Worm (Caenorhabditis elegans) whole organism, late embryonic: ENCODE measurements around the gene srsx-35.

Source experiments
- C08G9.2 ChIP-seq: sonication (generic microtip); optimal IDR thresholded peaks from 2 replicates; lab custom pipeline; 2016; ENCODE audit warnings: mild to moderate bottlenecking, missing genetic modification characterization, moderate library complexity, missing compliant biosample characterization
- F13H6.1 ChIP-seq: sonication (generic microtip); optimal IDR thresholded peaks from 2 replicates; lab custom pipeline; 2016; ENCODE audit warnings: missing genetic modification characterization, missing compliant biosample characterization
- K02D7.2 ChIP-seq: sonication (generic microtip); optimal IDR thresholded peaks from 2 replicates; lab custom pipeline; 2017; ENCODE audit warnings: mild to moderate bottlenecking, missing genetic modification characterization, missing compliant biosample characterization
- K09A11.1 ChIP-seq: sonication (generic microtip); optimal IDR thresholded peaks from 2 replicates; lab custom pipeline; 2017; ENCODE audit warnings: antibody characterized with exemption, mild to moderate bottlenecking, missing genetic modification characterization, missing compliant biosample characterization; ENCODE audit not compliant: insufficient read depth
- Y22D7AL.16 ChIP-seq: sonication (generic microtip); optimal IDR thresholded peaks from 2 replicates; lab custom pipeline; 2016; ENCODE audit warnings: missing genetic modification characterization, missing compliant biosample characterization
- ama-1 ChIP-seq: fragments of 150-350 bp; optimal IDR thresholded peaks from 2 replicates; lab custom pipeline; 2014
- ceh-14 ChIP-seq: sonication (generic microtip); optimal IDR thresholded peaks from 2 replicates; lab custom pipeline; 2016; ENCODE audit warnings: missing genotype, missing genetic modification characterization, missing compliant biosample characterization
- ceh-18 ChIP-seq: sonication (generic microtip); optimal IDR thresholded peaks from 2 replicates; lab custom pipeline; 2016; ENCODE audit warnings: missing genetic modification characterization, missing compliant biosample characterization
- ceh-19 ChIP-seq: fragments of 200-800 bp; sonication (Bioruptor generic); optimal IDR thresholded peaks from 2 replicates; lab custom pipeline; 2018; ENCODE audit warnings: mild to moderate bottlenecking, missing genetic modification characterization, missing compliant biosample characterization
- ceh-31 ChIP-seq: sonication (generic microtip); optimal IDR thresholded peaks from 2 replicates; lab custom pipeline; 2016; ENCODE audit warnings: missing genetic modification characterization, missing compliant biosample characterization
- ceh-45 ChIP-seq: fragments of 200-800 bp; sonication (Bioruptor generic); IDR thresholded peaks from 2 replicates; pipeline ENCODE4 v1.3.6; 2022; ENCODE audit warnings: missing genetic modification reagents, missing genetic modification characterization, missing compliant biosample characterization
- che-1 ChIP-seq: sonication (generic microtip); optimal IDR thresholded peaks from 2 replicates; lab custom pipeline; 2016; ENCODE audit warnings: mild to moderate bottlenecking, missing genetic modification characterization, missing compliant biosample characterization
- dve-1 ChIP-seq: sonication (generic microtip); optimal IDR thresholded peaks from 2 replicates; lab custom pipeline; 2017; ENCODE audit warnings: antibody characterized with exemption, mild to moderate bottlenecking, missing genetic modification characterization, missing compliant biosample characterization
- elt-2 ChIP-seq: sonication (generic microtip); optimal IDR thresholded peaks from 2 replicates; lab custom pipeline; 2016; ENCODE audit warnings: missing genetic modification reagents, missing genetic modification characterization, missing compliant biosample characterization
- elt-4 ChIP-seq: sonication (generic microtip); optimal IDR thresholded peaks from 2 replicates; lab custom pipeline; 2016; ENCODE audit warnings: missing genetic modification characterization, missing compliant biosample characterization
- eyg-1 ChIP-seq: sonication (generic microtip); optimal IDR thresholded peaks from 2 replicates; lab custom pipeline; 2016; ENCODE audit warnings: missing genotype, missing genetic modification characterization, missing compliant biosample characterization
- fax-1 ChIP-seq: sonication (generic microtip); optimal IDR thresholded peaks from 2 replicates; lab custom pipeline; 2016; ENCODE audit warnings: missing genotype, missing genetic modification characterization, missing compliant biosample characterization
- fkh-10 ChIP-seq: fragments of 150-350 bp; optimal IDR thresholded peaks from 2 replicates; lab custom pipeline; 2014; ENCODE audit warnings: missing biosample characterization, missing genetic modification reagents, missing genetic modification characterization
- gmeb-2 ChIP-seq: sonication (generic microtip); optimal IDR thresholded peaks from 2 replicates; lab custom pipeline; 2016; ENCODE audit warnings: missing genetic modification characterization, inconsistent platforms, missing compliant biosample characterization
- hlh-13 ChIP-seq: fragments of 200-800 bp; sonication (Bioruptor generic); optimal IDR thresholded peaks from 2 replicates; lab custom pipeline; 2018; ENCODE audit warnings: mild to moderate bottlenecking, missing genetic modification characterization, missing compliant biosample characterization
- hlh-30 ChIP-seq: sonication (generic microtip); optimal IDR thresholded peaks from 2 replicates; lab custom pipeline; 2017; ENCODE audit warnings: antibody characterized with exemption, missing genetic modification characterization, missing compliant biosample characterization; ENCODE audit not compliant: insufficient read depth
- hlh-6 ChIP-seq: sonication (generic microtip); optimal IDR thresholded peaks from 2 replicates; lab custom pipeline; 2016; ENCODE audit warnings: missing genotype, missing genetic modification characterization, missing compliant biosample characterization
- lim-6 ChIP-seq: sonication (generic microtip); optimal IDR thresholded peaks from 2 replicates; lab custom pipeline; 2016; ENCODE audit warnings: missing genetic modification characterization, missing compliant biosample characterization
- lin-11 ChIP-seq: fragments of 200-800 bp; sonication (Bioruptor generic); optimal IDR thresholded peaks from 2 replicates; lab custom pipeline; 2018; ENCODE audit warnings: mild to moderate bottlenecking, missing genetic modification characterization, missing compliant biosample characterization
- nfya-1 ChIP-seq: sonication (generic microtip); optimal IDR thresholded peaks from 2 replicates; lab custom pipeline; 2017; ENCODE audit warnings: missing genetic modification characterization, mild to moderate bottlenecking, missing compliant biosample characterization, antibody characterized with exemption, moderate library complexity
- pat-9 ChIP-seq: fragments of 200-800 bp; sonication (Bioruptor generic); optimal IDR thresholded peaks from 2 replicates; lab custom pipeline; 2018; ENCODE audit warnings: mild to moderate bottlenecking, missing genetic modification characterization, moderate library complexity, missing compliant biosample characterization
- pax-1 ChIP-seq: fragments of 150-350 bp; optimal IDR thresholded peaks from 2 replicates; lab custom pipeline; 2014; ENCODE audit warnings: missing biosample characterization, missing genetic modification characterization
- pha-2 ChIP-seq: sonication (generic microtip); optimal IDR thresholded peaks from 2 replicates; lab custom pipeline; 2017; ENCODE audit warnings: mild to moderate bottlenecking, missing genetic modification characterization, missing compliant biosample characterization
- pqm-1 ChIP-seq: sonication (generic microtip); optimal IDR thresholded peaks from 2 replicates; lab custom pipeline; 2016; ENCODE audit warnings: missing genetic modification characterization, missing compliant biosample characterization
- pros-1 ChIP-seq: fragments of 150-350 bp; optimal IDR thresholded peaks from 2 replicates; lab custom pipeline; 2014; ENCODE audit warnings: missing biosample characterization, missing genetic modification reagents, missing genetic modification characterization
- rnt-1 ChIP-seq: sonication (generic microtip); optimal IDR thresholded peaks from 2 replicates; lab custom pipeline; 2016; ENCODE audit warnings: missing genetic modification characterization, missing compliant biosample characterization
- sdc-2 ChIP-seq: sonication (generic microtip); optimal IDR thresholded peaks from 2 replicates; lab custom pipeline; 2016; ENCODE audit warnings: missing genotype, missing genetic modification characterization, missing compliant biosample characterization
- sox-2 ChIP-seq: fragments of 200-800 bp; sonication (Bioruptor generic); IDR thresholded peaks from 2 replicates; pipeline ENCODE4 v1.3.6; 2022; ENCODE audit warnings: missing genetic modification reagents, missing genetic modification characterization, missing compliant biosample characterization
- tbx-2 ChIP-seq: sonication (generic microtip); optimal IDR thresholded peaks from 2 replicates; lab custom pipeline; 2016; ENCODE audit warnings: missing genetic modification characterization, missing compliant biosample characterization
- unc-42 ChIP-seq: sonication (generic microtip); optimal IDR thresholded peaks from 2 replicates; lab custom pipeline; 2016; ENCODE audit warnings: missing genotype, missing genetic modification characterization, missing compliant biosample characterization
- zip-5 ChIP-seq: sonication (generic microtip); optimal IDR thresholded peaks from 2 replicates; lab custom pipeline; 2016; ENCODE audit warnings: missing genetic modification characterization, missing compliant biosample characterization
- ztf-16 ChIP-seq: sonication (generic microtip); optimal IDR thresholded peaks from 2 replicates; lab custom pipeline; 2017; ENCODE audit warnings: missing genetic modification characterization, missing compliant biosample characterization

The srsx-35 gene

ce11 chrV:20693968-20694367, 12.7 kb downstream of the srsx-35 start (continued):
- TF ChIP-seq pha-2 (tag; lab: Kevin White, UChicago) (peak; percentile 87), nfya-1 (tag; lab: Kevin White, UChicago) (no peak), pat-9 (tag; lab: Kevin White, UChicago) (peak; percentile 52), zip-5 (tag; lab: Kevin White, UChicago) (peak; percentile 3), ceh-14 (no peak), hlh-30 (tag; lab: Kevin White, UChicago) (no peak), dve-1 (tag; lab: Kevin White, UChicago) (peak; percentile 29), lin-11 (tag; lab: Kevin White, UChicago) (peak; percentile 50), tbx-2 (tag; lab: Kevin White, UChicago) (peak; percentile 45), Y22D7AL.16 (tag; lab: Kevin White, UChicago) (no peak), elt-4 (tag; lab: Kevin White, UChicago) (no peak), rnt-1 (tag; lab: Kevin White, UChicago) (no peak), fax-1 (peak; percentile 37), lim-6 (no peak), che-1 (peak; percentile 65), K02D7.2 (tag; lab: Kevin White, UChicago) (peak; percentile 7), sox-2 (GFP tag; lab: Robert Waterston, UW) (no peak), C08G9.2 (peak; percentile 28), gmeb-2 (tag; lab: Kevin White, UChicago) (peak; percentile 57), pros-1 (tag; lab: Kevin White, UChicago) (no peak), ceh-31 (tag; lab: Kevin White, UChicago) (peak; percentile 15), hlh-6 (peak; percentile 62), elt-2 (peak; percentile 65), ztf-16 (no peak), pqm-1 (no peak), sdc-2 (peak; percentile 42), fkh-10 (GFP tag; lab: Kevin White, UChicago) (no peak), ceh-18 (tag; lab: Kevin White, UChicago) (peak; percentile 13), ceh-45 (GFP tag; lab: Robert Waterston, UW) (0 out of 2 replicates have a peak, but pooled peaks have one; percentile 46), K09A11.1 (peak; percentile 3), ceh-19 (peak; percentile 59)

ce11 chrV:20698266-20698665, 17.0 kb downstream of the srsx-35 start, which contains the start of gene F53F8.7:
TSS of gene F53F8.7 (minus strand) at chrV:20698366.
- TF ChIP-seq hlh-30 (tag; lab: Kevin White, UChicago) (no peak), pax-1 (tag; lab: Kevin White, UChicago) (no peak), fkh-10 (GFP tag; lab: Kevin White, UChicago) (no peak), gmeb-2 (tag; lab: Kevin White, UChicago) (no peak), fax-1 (no peak)

ce11 chrV:20703998-20704572, 22.9 kb downstream of the srsx-35 start, which contains the start of the genes F53F8.5 and F53F8.6:
TSS of gene F53F8.5 (minus strand) at chrV:20704049.
TSS of gene F53F8.6 (plus strand) at chrV:20704227.
- peak; percentile 0 for TF ChIP-seq ceh-31 (tag; lab: Kevin White, UChicago)
- TF ChIP-seq ama-1 (lab: Kevin White, UChicago), result no peak
- TF ChIP-seq eyg-1, result no peak
- peak; percentile 85 for TF ChIP-seq unc-42 (tag; lab: Kevin White, UChicago)
- peak; percentile 15 for TF ChIP-seq nfya-1 (tag; lab: Kevin White, UChicago)

- TF ChIP-seq unc-42 (tag; lab: Kevin White, UChicago) (no peak), hlh-13 (no peak), F13H6.1 (tag; lab: Kevin White, UChicago) (no peak), sdc-2 (no peak), hlh-30 (tag; lab: Kevin White, UChicago) (peak; percentile 85), fax-1 (no peak)
These were observed 28.9 kb downstream of the srsx-35 start for ce11 chrV:20710156-20710555.
